Fruit fly (Drosophila melanogaster): ENCODE results near the gene Sbat.

Sbat gene

DNA sequence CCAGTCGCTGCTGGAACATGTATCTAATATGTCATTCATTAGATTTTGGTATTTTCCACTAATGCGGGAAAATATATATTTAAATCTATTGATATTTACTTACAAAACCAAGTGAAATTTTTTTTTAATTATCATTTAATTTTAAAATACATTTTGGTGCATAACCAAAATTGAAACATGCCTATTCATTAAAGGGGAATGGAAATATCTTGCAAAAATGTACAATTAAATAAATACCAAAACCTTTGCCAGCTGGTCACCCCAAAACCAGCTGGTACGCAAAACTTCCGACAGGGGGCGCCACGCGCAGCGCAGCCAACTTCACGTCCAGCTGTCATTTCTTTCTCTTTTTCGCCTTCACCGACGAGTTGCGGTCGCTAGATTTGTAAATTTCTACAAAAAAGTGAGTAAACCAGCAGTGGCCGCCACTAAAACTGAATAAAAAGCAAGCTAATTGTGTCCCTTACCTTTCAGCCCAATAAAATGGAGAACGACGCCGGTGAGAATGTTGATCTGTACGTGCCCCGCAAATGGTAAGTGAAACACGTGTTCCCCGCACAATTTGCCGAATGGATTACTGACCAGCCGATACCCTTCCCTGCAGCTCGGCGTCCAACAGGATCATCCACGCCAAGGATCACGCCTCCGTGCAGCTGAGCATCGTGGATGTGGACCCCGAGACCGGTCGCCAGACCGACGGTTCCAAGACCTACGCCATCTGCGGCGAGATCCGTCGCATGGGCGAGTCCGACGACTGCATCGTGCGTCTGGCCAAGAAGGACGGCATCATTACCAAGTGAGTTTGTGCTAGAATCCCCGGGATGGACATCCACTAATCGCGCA is 22.1 kb upstream of the Sbat start, which contains the start of the genes CG3104 and RpS21:
TSS of gene CG3104 (minus strand) at position 6 of the 843 bp plus-strand sequence.
TSS of gene RpS21 (plus strand) at position 298 of the 843 bp plus-strand sequence.
- TF ChIP-seq Bteb2 (GFP tag; optimal IDR thresholded peaks at IDR 0.05), result peak; percentile 75
- TF ChIP-seq B-H2 (GFP tag; optimal IDR thresholded peaks at IDR 0.05), result peak; percentile 96
- peak; percentile 75 for TF ChIP-seq CG31441 (GFP tag; IDR thresholded peaks at IDR 0.05)
- TF ChIP-seq Nf-YC (tag; optimal IDR thresholded peaks at IDR 0.05), result peak; percentile 78
- peak; percentile 80 for TF ChIP-seq her (GFP tag; optimal IDR thresholded peaks at IDR 0.05)
- TF ChIP-seq CG10274 (GFP tag; optimal IDR thresholded peaks at IDR 0.05), result peak; percentile 85
- peak; percentile 98 for TF ChIP-seq Ets97D (GFP tag; optimal IDR thresholded peaks at IDR 0.05)
- peak; percentile 95 for TF ChIP-seq CG11085 (GFP tag; IDR thresholded peaks at IDR 0.05)
- TF ChIP-seq Gsc (GFP tag; IDR thresholded peaks at IDR 0.05), result no peak
- peak; percentile 93 for TF ChIP-seq CG9932 (GFP tag; IDR thresholded peaks at IDR 0.05)
- peak; percentile 51 for TF ChIP-seq stc (GFP tag; IDR thresholded peaks at IDR 0.05)
- peak; percentile 96 for TF ChIP-seq CG33213 (GFP tag; optimal IDR thresholded peaks at IDR 0.05)
- TF ChIP-seq CG10209 (GFP tag; optimal IDR thresholded peaks at IDR 0.05), result peak; percentile 87
- peak; percentile 98 for TF ChIP-seq NFAT (GFP tag; IDR thresholded peaks at IDR 0.05)
- peak; percentile 65 for TF ChIP-seq Myb (GFP tag; optimal IDR thresholded peaks at IDR 0.05)
- no peak for TF ChIP-seq CG16813 (GFP tag; IDR thresholded peaks at IDR 0.05; ENCODE audit: partially characterized antibody)
- no peak for TF ChIP-seq mld (GFP tag; IDR thresholded peaks at IDR 0.05; ENCODE audit: partially characterized antibody)
- TF ChIP-seq Trl (optimal IDR thresholded peaks at IDR 0.05), result no peak
- TF ChIP-seq Trl (GFP tag; optimal IDR thresholded peaks at IDR 0.05), result peak; percentile 93
- peak; percentile 63 for TF ChIP-seq tup (GFP tag; optimal IDR thresholded peaks at IDR 0.05)
- peak; percentile 88 for TF ChIP-seq CG15514 (GFP tag; optimal IDR thresholded peaks at IDR 0.05)
- peak; percentile 70 to 71 for TF ChIP-seq Pdp1 (GFP tag; optimal IDR thresholded peaks at IDR 0.05)
- TF ChIP-seq CkIIα-i1 (GFP tag; IDR thresholded peaks at IDR 0.05), result 0 out of 2 replicates have a peak, but pooled peaks have one; percentile 39
- TF ChIP-seq CrebB (tag; optimal IDR thresholded peaks at IDR 0.05), result peak; percentile 76
- TF ChIP-seq CG7839 (tag; optimal IDR thresholded peaks at IDR 0.05), result peak; percentile 75
- TF ChIP-seq CG31365 (tag; optimal IDR thresholded peaks at IDR 0.05), result peak; percentile 65
- peak; percentile 90 for TF ChIP-seq Sin3A (optimal IDR thresholded peaks at IDR 0.05)
- peak in 1 of 2 experiments; percentile 80 for TF ChIP-seq insv (GFP tag; optimal IDR thresholded peaks at IDR 0.05)
- no peak; the same call in 1 of the 2 replicates for TF ChIP-seq CG42726 (GFP tag; IDR thresholded peaks at IDR 0.05; ENCODE audit: partially characterized antibody)
- TF ChIP-seq Scr (GFP tag; IDR thresholded peaks at IDR 0.05; ENCODE audit: partially characterized antibody), result no peak
- peak; percentile 29 for TF ChIP-seq en (GFP tag; optimal IDR thresholded peaks at IDR 0.05)
- peak; percentile 95 for TF ChIP-seq CG9797 (GFP tag; optimal IDR thresholded peaks at IDR 0.05)
- no peak for TF ChIP-seq pita (GFP tag; optimal IDR thresholded peaks at IDR 0.05)
- peak; percentile 34 for TF ChIP-seq CG18011 (GFP tag; optimal IDR thresholded peaks at IDR 0.05)
- TF ChIP-seq CG17361 (GFP tag; IDR thresholded peaks at IDR 0.05), result peak; percentile 85
- TF ChIP-seq Doc3 (GFP tag; IDR thresholded peaks at IDR 0.05; ENCODE audit: partially characterized antibody), result no peak
- TF ChIP-seq ara (GFP tag; IDR thresholded peaks at IDR 0.05), result peak; percentile 78
- TF ChIP-seq dan (GFP tag; IDR thresholded peaks at IDR 0.05), result no peak
- peak; percentile 83 for TF ChIP-seq CG16863 (GFP tag; optimal IDR thresholded peaks at IDR 0.05)
- TF ChIP-seq Xrp1 (GFP tag; IDR thresholded peaks at IDR 0.05), result peak; percentile 60
- peak in 1 of 2 experiments; percentile 46 for TF ChIP-seq Eip74EF (GFP tag; optimal IDR thresholded peaks at IDR 0.05)
- peak; percentile 72; the same call in 1 of the 2 replicates for TF ChIP-seq bowl (GFP tag; IDR thresholded peaks at IDR 0.05)
- peak; percentile 80 for TF ChIP-seq CG17802 (tag; optimal IDR thresholded peaks at IDR 0.05)
- TF ChIP-seq cad (GFP tag; optimal IDR thresholded peaks at IDR 0.05), result no peak
- peak; percentile 88 for TF ChIP-seq CG5245 (GFP tag; optimal IDR thresholded peaks at IDR 0.05)
- peak; percentile 53 for TF ChIP-seq gro (GFP tag; optimal IDR thresholded peaks at IDR 0.05)
- peak; percentile 69 for TF ChIP-seq CG15696 (tag; optimal IDR thresholded peaks at IDR 0.05)
- peak; percentile 73 for TF ChIP-seq Hr3 (GFP tag; optimal IDR thresholded peaks at IDR 0.05)
- peak; percentile 82 for TF ChIP-seq Awh (GFP tag; IDR thresholded peaks at IDR 0.05)
